Worm (Caenorhabditis elegans) whole organism, L3 larva: ENCODE data around the gene ced-10.

Experiments used
- ZK546.5 ChIP-seq: sonication (generic microtip); optimal IDR thresholded peaks from 2 replicates; lab custom pipeline; 2017; ENCODE audit warnings: missing biosample characterization, missing genetic modification characterization
- ceh-28 ChIP-seq: fragments of 150-350 bp; optimal IDR thresholded peaks from 2 replicates; lab custom pipeline; 2014; ENCODE audit warnings: missing biosample characterization, missing genetic modification reagents, missing genetic modification characterization
- ceh-9 ChIP-seq: sonication (generic microtip); optimal IDR thresholded peaks from 2 replicates; lab custom pipeline; 2018; ENCODE audit warnings: missing biosample characterization, missing genetic modification characterization
- egl-27 ChIP-seq: sonication (generic microtip); optimal IDR thresholded peaks from 4 replicates; lab custom pipeline; 2017; ENCODE audit warnings: missing biosample characterization, missing genetic modification reagents, missing genetic modification characterization
- elt-1 ChIP-seq: fragments of 150-350 bp; optimal IDR thresholded peaks from 2 replicates; lab custom pipeline; 2014; ENCODE audit warnings: missing biosample characterization, missing genetic modification characterization
- elt-2 ChIP-seq: sonication (generic microtip); optimal IDR thresholded peaks from 2 replicates; lab custom pipeline; 2016; ENCODE audit warnings: missing genetic modification reagents, mild to moderate bottlenecking, missing genetic modification characterization, missing compliant biosample characterization
- eor-1 ChIP-seq, 2 experiments: fragments of 150-350 bp; optimal IDR thresholded peaks; 2 replicates each; lab custom pipeline; 2014 to 2018; ENCODE audit warnings: missing biosample characterization in 2 of 2, missing genetic modification characterization in 2 of 2
- nhr-11 ChIP-seq: fragments of 150-350 bp; optimal IDR thresholded peaks from 2 replicates; lab custom pipeline; 2014; ENCODE audit warnings: missing biosample characterization, missing genetic modification characterization
- nhr-12 ChIP-seq: fragments of 150-350 bp; optimal IDR thresholded peaks from 2 replicates; lab custom pipeline; 2014; ENCODE audit warnings: missing biosample characterization, missing genetic modification characterization
- nhr-23 ChIP-seq: fragments of 150-350 bp; optimal IDR thresholded peaks from 2 replicates; lab custom pipeline; 2014; ENCODE audit warnings: missing biosample characterization, missing genetic modification reagents, missing genetic modification characterization
- nhr-237 ChIP-seq: fragments of 150-350 bp; optimal IDR thresholded peaks from 2 replicates; lab custom pipeline; 2014; ENCODE audit warnings: missing biosample characterization, missing genetic modification characterization
- nhr-25 ChIP-seq: sonication (generic microtip); optimal IDR thresholded peaks from 2 replicates; lab custom pipeline; 2017; ENCODE audit warnings: missing biosample characterization, missing genetic modification characterization
- nhr-43 ChIP-seq: sonication (generic microtip); optimal IDR thresholded peaks from 2 replicates; lab custom pipeline; 2016; ENCODE audit warnings: mild to moderate bottlenecking, missing genetic modification characterization, missing compliant biosample characterization; ENCODE audit not compliant: poor library complexity, severe bottlenecking
- nhr-77 ChIP-seq: fragments of 150-350 bp; optimal IDR thresholded peaks from 2 replicates; lab custom pipeline; 2014; ENCODE audit warnings: missing biosample characterization, missing genetic modification characterization
- pha-4 ChIP-seq: fragments of 150-350 bp; optimal IDR thresholded peaks from 2 replicates; lab custom pipeline; 2014; ENCODE audit warnings: missing biosample characterization, missing genetic modification reagents, missing genetic modification characterization
- snpc-4 ChIP-seq: fragments of 150-350 bp; optimal IDR thresholded peaks from 2 replicates; lab custom pipeline; 2014; ENCODE audit warnings: missing biosample characterization, missing genetic modification characterization
- tbx-2 ChIP-seq: sonication (generic microtip); optimal IDR thresholded peaks from 2 replicates; lab custom pipeline; 2016; ENCODE audit warnings: mild to moderate bottlenecking, missing genetic modification characterization, missing compliant biosample characterization
- ztf-11 ChIP-seq: fragments of 150-350 bp; optimal IDR thresholded peaks from 2 replicates; lab custom pipeline; 2014; ENCODE audit warnings: missing biosample characterization, missing genetic modification characterization

Gene ced-10

DNA sequence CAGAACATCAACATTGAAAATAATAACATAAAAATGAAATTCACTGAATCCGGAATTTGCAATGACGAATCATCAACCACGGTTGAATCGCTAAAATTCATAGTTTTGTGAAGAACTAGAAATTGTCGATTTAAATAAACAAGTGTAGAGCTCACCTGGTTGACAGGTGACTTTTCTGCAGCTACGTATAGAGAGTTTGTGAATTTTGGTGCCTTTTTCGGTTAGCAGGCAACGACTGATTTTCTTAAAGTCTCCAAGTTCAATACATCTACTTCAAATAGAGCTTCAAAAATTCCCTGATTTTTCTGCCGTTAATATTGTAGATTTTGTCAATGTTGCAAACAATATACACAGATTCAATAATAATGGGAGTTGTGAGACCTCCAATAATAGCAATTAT, 32.2 kb downstream of the ced-10 start, which contains the start of gene srz-69:
TSS of gene srz-69 (minus strand) at position 101 of the 400 bp plus-strand sequence.
- no peak for TF ChIP-seq eor-1 (tag; optimal IDR thresholded peaks at IDR 0.05; lab: Kevin White, UChicago)
- TF ChIP-seq nhr-25 (tag; lab: Kevin White, UChicago), result no peak
- no peak for TF ChIP-seq elt-2 (tag; lab: Kevin White, UChicago)
- no peak for TF ChIP-seq pha-4

ce11 chrIV:3469742-3470141, 39.6 kb downstream of the ced-10 start, which contains the start of gene F58E2.2:
Gene F58E2.2, plus strand, starts transcription at chrIV:3470042.
- TF ChIP-seq snpc-4 (tag; lab: Kevin White, UChicago) (no peak), elt-1 (tag; lab: Kevin White, UChicago) (no peak), nhr-12 (tag; lab: Kevin White, UChicago) (no peak), egl-27 (tag; lab: Kevin White, UChicago) (no peak), ceh-9 (tag; lab: Kevin White, UChicago) (no peak), ceh-28 (no peak), nhr-11 (tag; lab: Kevin White, UChicago) (no peak), tbx-2 (no peak), nhr-25 (tag; lab: Kevin White, UChicago) (no peak), ztf-11 (tag; lab: Kevin White, UChicago) (no peak)

DNA sequence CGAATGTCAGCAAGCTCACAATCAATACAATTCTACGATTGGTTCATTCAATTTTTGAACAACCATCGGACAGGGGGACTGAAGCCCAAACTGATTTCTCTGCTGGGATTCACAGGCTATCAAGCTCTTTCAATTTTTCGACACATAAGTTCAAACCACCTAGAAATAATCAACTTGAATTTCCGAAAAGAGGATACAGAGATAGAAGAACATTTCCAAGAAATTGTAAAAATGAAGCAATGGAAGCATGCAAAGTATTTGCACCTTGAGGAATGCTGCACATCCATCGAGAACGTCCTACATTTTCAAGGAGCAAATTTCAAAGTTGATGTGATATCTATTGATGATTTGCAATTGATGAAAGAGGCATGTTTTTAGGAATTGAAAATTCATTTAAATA, 41.6 kb downstream of the ced-10 start:
- TF ChIP-seq nhr-77 (tag; lab: Kevin White, UChicago), result no peak

ce11 chrIV:3467128-3467527, 42.2 kb downstream of the ced-10 start, which contains the start of gene F58E2.3:
Gene F58E2.3, plus strand, starts transcription at chrIV:3467428.
- TF ChIP-seq nhr-23 (tag; lab: Kevin White, UChicago), result no peak
- no peak for TF ChIP-seq ceh-28
- no peak for TF ChIP-seq nhr-237

- no peak for TF ChIP-seq nhr-237
- no peak for TF ChIP-seq nhr-43
- no peak for TF ChIP-seq ZK546.5
- TF ChIP-seq nhr-23 (tag; lab: Kevin White, UChicago), result no peak
- TF ChIP-seq elt-1 (tag; lab: Kevin White, UChicago), result no peak
Measured at ce11 chrIV:3463254-3463653, 46.1 kb downstream of the ced-10 start, which contains the start of gene F58E2.4. Gene F58E2.4, plus strand, starts transcription at chrIV:3463387.
